Fruit fly (Drosophila melanogaster) whole organism, adult: Measurements from ENCODE around the gene Ucp4A.

Experiments used
- CG1620 ChIP-seq: fragments of 200-800 bp; sonication (Bioruptor generic); optimal IDR thresholded peaks from 2 replicates; lab custom pipeline; 2016; ENCODE audit warnings: missing biosample characterization, missing genetic modification characterization
- CG33017 ChIP-seq: fragments of 200-800 bp; sonication (Bioruptor generic); optimal IDR thresholded peaks from 2 replicates; lab custom pipeline; 2018; ENCODE audit warnings: missing biosample characterization, mild to moderate bottlenecking, missing genetic modification characterization, moderate library complexity
- Mnt ChIP-seq: fragments of 200-800 bp; sonication (Bioruptor generic); optimal IDR thresholded peaks from 2 replicates; lab custom pipeline; 2016; ENCODE audit warnings: missing biosample characterization, mild to moderate bottlenecking, missing genetic modification characterization
- bab1 ChIP-seq: fragments of 200-800 bp; sonication (Bioruptor generic); optimal IDR thresholded peaks from 3 replicates; lab custom pipeline; 2019; ENCODE audit warnings: missing biosample characterization, mild to moderate bottlenecking, missing genetic modification characterization, moderate library complexity
- cic ChIP-seq: fragments of 200-800 bp; sonication (Bioruptor generic); optimal IDR thresholded peaks from 2 replicates; lab custom pipeline; 2017; ENCODE audit warnings: missing biosample characterization, mild to moderate bottlenecking, missing genetic modification characterization, moderate library complexity
- cnc ChIP-seq, 2 experiments: fragments of >200 bp; optimal IDR thresholded peaks; 2 replicates each; lab custom pipeline; 2017
- tj ChIP-seq: fragments of 200-800 bp; sonication (Bioruptor generic); optimal IDR thresholded peaks from 3 replicates; lab custom pipeline; 2017; ENCODE audit warnings: missing biosample characterization, mild to moderate bottlenecking, missing genetic modification characterization, moderate library complexity
- toe ChIP-seq: fragments of 200-800 bp; sonication (Bioruptor generic); optimal IDR thresholded peaks from 2 replicates; lab custom pipeline; 2016; ENCODE audit warnings: missing biosample characterization, missing genetic modification characterization

- TF ChIP-seq Mnt = peak; percentile 81
- peak in 1 of 2 experiments; percentile 16 for TF ChIP-seq cnc (optimal IDR thresholded peaks at IDR 0.05; lab: Kevin White, UChicago)
- peak; percentile 69 for TF ChIP-seq bab1 (GFP tag; lab: Kevin White, UChicago)
- TF ChIP-seq tj (GFP tag; lab: Kevin White, UChicago) = peak; percentile 61
- no peak for TF ChIP-seq CG33017
- TF ChIP-seq toe (GFP tag; lab: Kevin White, UChicago) = no peak
- TF ChIP-seq CG1620 (GFP tag; lab: Kevin White, UChicago) = peak; percentile 34
- peak; percentile 40 for TF ChIP-seq cic
Observed at dm6 chrX:17850179-17850578, 5.4 kb downstream of the Ucp4A start, which contains the start of the genes CG15814 and Spt7.
